Worm (Caenorhabditis elegans) whole organism, L4 larva: ENCODE data around the gene C06E4.1.
A peak's percentile ranks its signal among the peaks of the same experiment; 100 is the strongest.

Experiments used
- D1046.2 ChIP-seq: fragments of 200-800 bp; sonication (Bioruptor generic); IDR thresholded peaks from 2 replicates; pipeline ENCODE4 v1.3.6; 2022; ENCODE audit warnings: missing genetic modification characterization, missing compliant biosample characterization
- F10B5.3 ChIP-seq: sonication (generic microtip); optimal IDR thresholded peaks from 2 replicates; lab custom pipeline; 2016; ENCODE audit warnings: mild to moderate bottlenecking, missing genetic modification characterization, missing compliant biosample characterization
- F26F4.8 ChIP-seq: fragments of 200-800 bp; sonication (Bioruptor generic); conservative IDR thresholded peaks from 2 replicates; pipeline ENCODE4 v1.3.6; 2022; ENCODE audit warnings: missing genetic modification characterization, missing compliant biosample characterization
- F44E2.7 ChIP-seq: fragments of 200-800 bp; sonication (Bioruptor generic); IDR thresholded peaks from 2 replicates; pipeline ENCODE4 v2.1.2; 2022; ENCODE audit warnings: missing genetic modification characterization, missing compliant biosample characterization
- ZK546.5 ChIP-seq, 2 experiments: sonication (generic microtip); optimal IDR thresholded peaks; 2 replicates each; lab custom pipeline; 2017; ENCODE audit warnings: missing biosample characterization in 2 of 2, missing genetic modification characterization in 2 of 2
- aha-1 ChIP-seq: fragments of 150-350 bp; peaks from one replicate; lab custom pipeline; 2014; ENCODE audit warnings: missing biosample characterization, missing genetic modification characterization
- ceh-20 ChIP-seq: fragments of 200-800 bp; sonication (Bioruptor generic); IDR thresholded peaks from 2 replicates; pipeline ENCODE4 v1.3.6; 2022; ENCODE audit warnings: missing genetic modification reagents, missing genetic modification characterization, missing compliant biosample characterization
- ceh-32 ChIP-seq: sonication (generic microtip); optimal IDR thresholded peaks from 2 replicates; lab custom pipeline; 2016; ENCODE audit warnings: mild to moderate bottlenecking, missing genetic modification characterization, missing compliant biosample characterization; ENCODE audit not compliant: poor library complexity
- ceh-82 ChIP-seq: sonication (generic microtip); optimal IDR thresholded peaks from 2 replicates; lab custom pipeline; 2017; ENCODE audit warnings: missing biosample characterization, missing genetic modification characterization
- ces-1 ChIP-seq: fragments of 150-350 bp; sonication (generic microtip); optimal IDR thresholded peaks from 4 replicates; lab custom pipeline; 2014; ENCODE audit warnings: missing biosample characterization, missing genetic modification reagents, missing genetic modification characterization
- cey-2 ChIP-seq: sonication (generic microtip); optimal IDR thresholded peaks from 3 replicates; lab custom pipeline; 2017; ENCODE audit warnings: missing genetic modification characterization, mild to moderate bottlenecking, missing compliant biosample characterization, antibody characterized with exemption, borderline replicate concordance; ENCODE audit not compliant: insufficient read depth
- ctbp-1 ChIP-seq: fragments of 200-800 bp; sonication (Bioruptor generic); IDR thresholded peaks from 2 replicates; pipeline ENCODE4 v1.3.6; 2022; ENCODE audit warnings: missing genetic modification reagents, missing genetic modification characterization, missing compliant biosample characterization
- dmd-6 ChIP-seq: fragments of 200-800 bp; sonication (Bioruptor generic); IDR thresholded peaks from 2 replicates; pipeline ENCODE4 v1.3.6; 2022; ENCODE audit warnings: missing genetic modification reagents, missing genetic modification characterization, missing compliant biosample characterization
- dmd-8 ChIP-seq: fragments of 200-800 bp; sonication (Bioruptor generic); IDR thresholded peaks from 2 replicates; pipeline ENCODE4 v1.3.6; 2022; ENCODE audit warnings: missing genetic modification characterization, missing compliant biosample characterization
- dve-1 ChIP-seq: sonication (generic microtip); optimal IDR thresholded peaks from 2 replicates; lab custom pipeline; 2017; ENCODE audit warnings: antibody characterized with exemption, mild to moderate bottlenecking, missing genetic modification characterization, missing compliant biosample characterization; ENCODE audit not compliant: insufficient read depth
- egl-27 ChIP-seq: sonication (generic microtip); optimal IDR thresholded peaks from 3 replicates; lab custom pipeline; 2017; ENCODE audit warnings: missing biosample characterization, missing genetic modification reagents, missing genetic modification characterization
- hlh-30 ChIP-seq: sonication (generic microtip); optimal IDR thresholded peaks from 2 replicates; lab custom pipeline; 2017; ENCODE audit warnings: antibody characterized with exemption, mild to moderate bottlenecking, missing genetic modification characterization, missing compliant biosample characterization; ENCODE audit not compliant: insufficient read depth
- hmg-1.1 ChIP-seq: fragments of 200-800 bp; sonication (Bioruptor generic); IDR thresholded peaks from 2 replicates; pipeline ENCODE4 v1.3.6; 2022; ENCODE audit warnings: missing genetic modification reagents, missing genetic modification characterization, missing compliant biosample characterization
- jun-1 ChIP-seq: fragments of 150-350 bp; optimal IDR thresholded peaks from 2 replicates; lab custom pipeline; 2014; ENCODE audit warnings: missing biosample characterization, missing genetic modification reagents, missing genetic modification characterization
- lin-1 ChIP-seq: fragments of 200-800 bp; sonication (Bioruptor generic); IDR thresholded peaks from 2 replicates; pipeline ENCODE4 v1.3.6; 2022; ENCODE audit warnings: missing genetic modification reagents, missing genetic modification characterization, missing compliant biosample characterization
- lin-13 ChIP-seq: fragments of 150-350 bp; optimal IDR thresholded peaks from 2 replicates; lab custom pipeline; 2014; ENCODE audit warnings: missing biosample characterization, missing genetic modification reagents, missing genetic modification characterization
- lsy-2 ChIP-seq, 2 experiments: fragments of 150-350 bp in 1 of 2; sonication (generic microtip) in 1 of 2; optimal IDR thresholded peaks; 2 replicates each; lab custom pipeline; 2014 to 2017; ENCODE audit warnings: missing biosample characterization in 2 of 2, missing genetic modification characterization in 2 of 2
- madf-5 ChIP-seq, 2 experiments: fragments of 200-800 bp; sonication (Bioruptor generic); IDR thresholded peaks; 2 replicates each; pipeline ENCODE4 v1.3.6; 2022; ENCODE audit warnings: missing compliant biosample characterization in 2 of 2, missing genetic modification characterization in 2 of 2
- mep-1 ChIP-seq: fragments of 150-350 bp; sonication (generic microtip); optimal IDR thresholded peaks from 3 replicates; lab custom pipeline; 2014; ENCODE audit warnings: missing biosample characterization, missing genetic modification characterization
- nhr-102 ChIP-seq: sonication (generic microtip); optimal IDR thresholded peaks from 2 replicates; lab custom pipeline; 2016; ENCODE audit warnings: mild to moderate bottlenecking, missing genetic modification characterization, moderate library complexity, missing compliant biosample characterization
- nhr-28 ChIP-seq: fragments of 150-350 bp; optimal IDR thresholded peaks from 2 replicates; lab custom pipeline; 2014; ENCODE audit warnings: missing biosample characterization, missing genetic modification characterization
- nhr-41 ChIP-seq: fragments of 200-800 bp; sonication (Bioruptor generic); IDR thresholded peaks from 2 replicates; pipeline ENCODE4 v1.3.6; 2022; ENCODE audit warnings: missing genetic modification reagents, missing genetic modification characterization, missing compliant biosample characterization
- nhr-42 ChIP-seq: fragments of 200-800 bp; sonication (Bioruptor generic); IDR thresholded peaks from 2 replicates; pipeline ENCODE4 v1.3.6; 2022; ENCODE audit warnings: missing genetic modification characterization, missing compliant biosample characterization
- nhr-48 ChIP-seq: sonication (generic microtip); optimal IDR thresholded peaks from 2 replicates; lab custom pipeline; 2016; ENCODE audit warnings: mild to moderate bottlenecking, missing genetic modification characterization, missing compliant biosample characterization
- nhr-6 ChIP-seq: fragments of 150-350 bp; optimal IDR thresholded peaks from 2 replicates; lab custom pipeline; 2014; ENCODE audit warnings: missing biosample characterization, missing genetic modification characterization
- nhr-76 ChIP-seq: fragments of 150-350 bp; optimal IDR thresholded peaks from 2 replicates; lab custom pipeline; 2014; ENCODE audit warnings: missing biosample characterization, missing genetic modification characterization
- pha-4 ChIP-seq, 2 experiments: fragments of 150-350 bp in 1 of 2; fragments of 200-800 bp in 1 of 2; sonication (Bioruptor generic) in 1 of 2; IDR thresholded peaks in 1 of 2; optimal IDR thresholded peaks in 1 of 2; 2 replicates each; pipeline versions ENCODE4 v1.3.6 to Lab custom; 2014 to 2022; ENCODE audit warnings: missing genetic modification characterization in 2 of 2, missing genetic modification reagents in 2 of 2, missing biosample characterization in 1 of 2, missing compliant biosample characterization in 1 of 2
- pqm-1 ChIP-seq: sonication (generic microtip); optimal IDR thresholded peaks from 2 replicates; lab custom pipeline; 2017; ENCODE audit warnings: missing biosample characterization, missing genetic modification characterization
- sdz-12 ChIP-seq: fragments of 200-800 bp; sonication (Bioruptor generic); optimal IDR thresholded peaks from 2 replicates; lab custom pipeline; 2018; ENCODE audit warnings: mild to moderate bottlenecking, missing genetic modification characterization, missing compliant biosample characterization
- snpc-1.2 ChIP-seq: fragments of 200-800 bp; sonication (Bioruptor generic); IDR thresholded peaks from 2 replicates; pipeline ENCODE4 v1.3.6; 2022; ENCODE audit warnings: missing genetic modification reagents, missing genetic modification characterization, missing compliant biosample characterization
- tag-97 ChIP-seq: fragments of 200-800 bp; sonication (Bioruptor generic); IDR thresholded peaks from 2 replicates; pipeline ENCODE4 v1.3.6; 2022; ENCODE audit warnings: missing genetic modification characterization, missing compliant biosample characterization
- tra-1 ChIP-seq: fragments of 200-800 bp; sonication (Bioruptor generic); IDR thresholded peaks from 2 replicates; pipeline ENCODE4 v1.3.6; 2022; ENCODE audit warnings: missing genetic modification reagents, missing genetic modification characterization, missing compliant biosample characterization
- unc-62 ChIP-seq, 3 experiments: fragments of 150-350 bp in 1 of 3; sonication (generic microtip); optimal IDR thresholded peaks in 2 of 3; peaks in 1 of 3; 1 replicate in 1 of 3; 2 replicates in 2 of 3; lab custom pipeline; 2014 to 2017; ENCODE audit warnings: missing biosample characterization in 3 of 3, missing genetic modification characterization in 3 of 3, missing genetic modification reagents in 3 of 3, missing genotype in 1 of 3
- vab-7 ChIP-seq: fragments of 200-800 bp; sonication (Bioruptor generic); IDR thresholded peaks from 2 replicates; pipeline ENCODE4 v1.3.6; 2022; ENCODE audit warnings: missing genetic modification reagents, missing genetic modification characterization, missing compliant biosample characterization
- ztf-7 ChIP-seq: fragments of 150-350 bp; optimal IDR thresholded peaks from 2 replicates; lab custom pipeline; 2014; ENCODE audit warnings: missing biosample characterization, missing genetic modification characterization

C06E4.1 gene

ce11 chrIV:7274969-7275548, 8.0 kb upstream of the C06E4.1 start:
- no peak for TF ChIP-seq ceh-82
- TF ChIP-seq dmd-8 (GFP tag; lab: Robert Waterston, UW) = 0 out of 2 replicates have a peak, but pooled peaks have one; percentile 58
- TF ChIP-seq ceh-32 = no peak
- TF ChIP-seq pha-4 (GFP tag; IDR thresholded peaks at IDR 0.05; lab: Robert Waterston, UW) = no peak
- TF ChIP-seq pha-4 (tag; optimal IDR thresholded peaks at IDR 0.05; lab: Kevin White, UChicago) = no peak
- TF ChIP-seq mep-1 (tag; lab: Kevin White, UChicago) = no peak
- peak; percentile 70 for TF ChIP-seq vab-7
- no peak for TF ChIP-seq hmg-1.1 (GFP tag; lab: Robert Waterston, UW)
- TF ChIP-seq ces-1 = peak; percentile 33
- TF ChIP-seq nhr-42 = no peak
- no peak for TF ChIP-seq nhr-6 (tag; lab: Kevin White, UChicago)
- no peak for TF ChIP-seq nhr-41 (GFP tag; lab: Robert Waterston, UW)
- TF ChIP-seq snpc-1.2 (GFP tag; lab: Robert Waterston, UW) = peak; percentile 85
- TF ChIP-seq aha-1 (tag; lab: Kevin White, UChicago) = peak; percentile 44
- TF ChIP-seq hlh-30 (tag; lab: Kevin White, UChicago) = peak; percentile 26
- no peak for TF ChIP-seq nhr-28 (tag; lab: Kevin White, UChicago)
- 0 out of 2 replicates have a peak, but pooled peaks have one; percentile 33 for TF ChIP-seq F26F4.8 (GFP tag; lab: Robert Waterston, UW)
- TF ChIP-seq ceh-20 (GFP tag; lab: Robert Waterston, UW) = no peak
- no peak for TF ChIP-seq tra-1 (GFP tag; lab: Robert Waterston, UW)

- no peak for TF ChIP-seq tag-97
- TF ChIP-seq egl-27 = no peak
- no peak for TF ChIP-seq ztf-7 (tag; lab: Kevin White, UChicago)
- TF ChIP-seq lsy-2 (tag; optimal IDR thresholded peaks at IDR 0.05; lab: Kevin White, UChicago) = no peak
- TF ChIP-seq lin-13 = no peak
- no peak for TF ChIP-seq nhr-76 (tag; lab: Kevin White, UChicago)
- no peak for TF ChIP-seq mep-1 (tag; lab: Kevin White, UChicago)
- no peak for TF ChIP-seq nhr-48 (tag; lab: Kevin White, UChicago)
Observed at ce11 chrIV:7276661-7277060, 6.4 kb upstream of the C06E4.1 start, which contains the start of gene C06E4.2. Gene C06E4.2, plus strand, starts transcription at chrIV:7276961.

- no peak for TF ChIP-seq nhr-102 (tag; lab: Kevin White, UChicago)
- TF ChIP-seq nhr-28 (tag; lab: Kevin White, UChicago) = peak; percentile 25
- peak; percentile 61 for TF ChIP-seq pqm-1 (tag; lab: Kevin White, UChicago)
- no peak for TF ChIP-seq dmd-6
- TF ChIP-seq lsy-2 (tag; optimal IDR thresholded peaks at IDR 0.05; lab: Kevin White, UChicago) = no peak
- no peak for TF ChIP-seq madf-5 (GFP tag; IDR thresholded peaks at IDR 0.05; lab: Robert Waterston, UW)
- no peak for TF ChIP-seq F44E2.7
- no peak for TF ChIP-seq F10B5.3 (tag; lab: Kevin White, UChicago)
- TF ChIP-seq lin-1 (GFP tag; lab: Robert Waterston, UW) = no peak
- TF ChIP-seq D1046.2 (GFP tag; lab: Robert Waterston, UW) = no peak
Observed at ce11 chrIV:7285839-7286238, 2.8 kb downstream of the C06E4.1 start, which contains the start of gene C06E4.8. Gene C06E4.8, minus strand, starts transcription at chrIV:7285875.

- TF ChIP-seq sdz-12 (GFP tag; lab: Kevin White, UChicago) (no peak), unc-62 (GFP tag; optimal IDR thresholded peaks at IDR 0.05 in 1 of 2; lab: Kevin White, UChicago) (no peak), unc-62 (tag; optimal IDR thresholded peaks at IDR 0.05; lab: Kevin White, UChicago) (no peak), jun-1 (tag; lab: Kevin White, UChicago) (no peak), nhr-41 (GFP tag; lab: Robert Waterston, UW) (no peak), cey-2 (tag; lab: Kevin White, UChicago) (no peak), ctbp-1 (no peak), ZK546.5 (tag; optimal IDR thresholded peaks at IDR 0.05; lab: Kevin White, UChicago) (no peak), dve-1 (tag; lab: Kevin White, UChicago) (no peak), nhr-48 (tag; lab: Kevin White, UChicago) (no peak)
Observed at ce11 chrIV:7287474-7287873, 4.4 kb downstream of the C06E4.1 start, which contains the start of gene F42C5.3. Gene F42C5.3, minus strand, starts transcription at chrIV:7287574.
